Fruit fly (Drosophila melanogaster): ENCODE data around the gene Vps29.

- TF ChIP-seq pan (optimal IDR thresholded peaks at IDR 0.05), result no peak
- peak; percentile 0 for TF ChIP-seq Dll (optimal IDR thresholded peaks at IDR 0.05)
- TF ChIP-seq EcR (GFP tag; optimal IDR thresholded peaks at IDR 0.05), result no peak
Measured at dm6 chr2L:1108029-1108688, 42.4 kb upstream of the Vps29 start, which contains the start of the genes PolrMT and CG14339.
